Worm (Caenorhabditis elegans) whole organism, L1 larva: Measurements from ENCODE around the gene K02D10.1.

Source experiments
- F16B12.6 ChIP-seq: fragments of 150-350 bp; optimal IDR thresholded peaks from 2 replicates; lab custom pipeline; 2014; ENCODE audit warnings: missing biosample characterization, missing genetic modification characterization
- hlh-17 ChIP-seq: fragments of 200-800 bp; sonication (Bioruptor generic); optimal IDR thresholded peaks from 2 replicates; lab custom pipeline; 2018; ENCODE audit warnings: missing genetic modification characterization, mild to moderate bottlenecking, missing compliant biosample characterization, moderate library complexity, borderline replicate concordance
- lin-15B ChIP-seq: fragments of 150-350 bp; sonication (generic microtip); optimal IDR thresholded peaks from 3 replicates; lab custom pipeline; 2014; ENCODE audit warnings: missing biosample characterization, missing genetic modification characterization
- nhr-11 ChIP-seq: fragments of 150-350 bp; optimal IDR thresholded peaks from 2 replicates; lab custom pipeline; 2014; ENCODE audit warnings: missing biosample characterization, missing genetic modification characterization
- nhr-19 ChIP-seq: fragments of 200-800 bp; sonication (Bioruptor generic); conservative IDR thresholded peaks from 2 replicates; pipeline ENCODE4 v1.3.6; 2022; ENCODE audit warnings: missing genetic modification characterization, missing compliant biosample characterization
- nhr-237 ChIP-seq: fragments of 150-350 bp; optimal IDR thresholded peaks from 2 replicates; lab custom pipeline; 2014; ENCODE audit warnings: missing biosample characterization, missing genetic modification characterization
- nhr-28 ChIP-seq: fragments of 150-350 bp; optimal IDR thresholded peaks from 2 replicates; lab custom pipeline; 2014; ENCODE audit warnings: missing biosample characterization, missing genetic modification characterization
- nhr-76 ChIP-seq: sonication (generic microtip); optimal IDR thresholded peaks from 2 replicates; lab custom pipeline; 2017; ENCODE audit warnings: missing biosample characterization, missing genetic modification characterization
- pax-3 ChIP-seq: fragments of 200-800 bp; sonication (Bioruptor generic); optimal IDR thresholded peaks from 2 replicates; lab custom pipeline; 2018; ENCODE audit warnings: mild to moderate bottlenecking, missing genetic modification characterization, moderate library complexity, missing compliant biosample characterization
- rnt-1 ChIP-seq: sonication (generic microtip); optimal IDR thresholded peaks from 2 replicates; lab custom pipeline; 2016; ENCODE audit warnings: mild to moderate bottlenecking, missing genetic modification characterization, moderate library complexity, missing compliant biosample characterization
- snpc-4 ChIP-seq: fragments of 150-350 bp; optimal IDR thresholded peaks from 2 replicates; lab custom pipeline; 2014; ENCODE audit warnings: missing biosample characterization, missing genetic modification characterization
- unc-62 ChIP-seq: fragments of 150-350 bp; optimal IDR thresholded peaks from 2 replicates; lab custom pipeline; 2014; ENCODE audit warnings: missing biosample characterization, missing genetic modification reagents, missing genetic modification characterization
- zag-1 ChIP-seq: fragments of 150-350 bp; optimal IDR thresholded peaks from 2 replicates; lab custom pipeline; 2014; ENCODE audit warnings: missing biosample characterization, missing genetic modification characterization
- zip-4 ChIP-seq: fragments of 200-800 bp; sonication (Bioruptor generic); optimal IDR thresholded peaks from 2 replicates; lab custom pipeline; 2018; ENCODE audit warnings: mild to moderate bottlenecking, missing genetic modification characterization, moderate library complexity, missing compliant biosample characterization

- TF ChIP-seq nhr-76 (tag; lab: Kevin White, UChicago), result no peak
- TF ChIP-seq nhr-237 (tag; lab: Kevin White, UChicago), result no peak
- no peak for TF ChIP-seq F16B12.6
- no peak for TF ChIP-seq nhr-11 (tag; lab: Kevin White, UChicago)
- TF ChIP-seq hlh-17, result no peak
- no peak for TF ChIP-seq snpc-4 (tag; lab: Kevin White, UChicago)
- no peak for TF ChIP-seq nhr-28 (tag; lab: Kevin White, UChicago)
- TF ChIP-seq nhr-19 (GFP tag; lab: Robert Waterston, UW), result peak; percentile 53
- no peak for TF ChIP-seq unc-62 (GFP tag; lab: Kevin White, UChicago)
- TF ChIP-seq rnt-1, result peak; percentile 28
- no peak for TF ChIP-seq zip-4 (GFP tag; lab: Kevin White, UChicago)
- TF ChIP-seq zag-1 (tag; lab: Kevin White, UChicago), result no peak
- no peak for TF ChIP-seq lin-15B (tag; lab: Kevin White, UChicago)
- no peak for TF ChIP-seq pax-3 (tag; lab: Kevin White, UChicago)
These were observed 11.1 kb downstream of the K02D10.1 start for ce11 chrIII:8780473-8780872.
